Worm (Caenorhabditis elegans) whole organism, young adult: Measurements from ENCODE around the gene T10B5.10.

Source experiments
- B0019.2 ChIP-seq: fragments of 200-800 bp; sonication (Bioruptor generic); conservative IDR thresholded peaks from 2 replicates; pipeline ENCODE4 v1.3.6; 2022; ENCODE audit warnings: missing genetic modification reagents, missing genetic modification characterization, missing compliant biosample characterization
- F33H1.4 ChIP-seq: fragments of 200-800 bp; sonication (Bioruptor generic); IDR thresholded peaks from 2 replicates; pipeline ENCODE4 v1.3.6; 2022; ENCODE audit warnings: missing genetic modification reagents, missing genetic modification characterization, missing compliant biosample characterization
- F57A8.1 ChIP-seq: fragments of 200-800 bp; sonication (Bioruptor generic); optimal IDR thresholded peaks from 2 replicates; lab custom pipeline; 2018; ENCODE audit warnings: mild to moderate bottlenecking, missing genetic modification characterization, moderate library complexity, missing compliant biosample characterization
- ama-1 ChIP-seq, 3 experiments: fragments of 150-350 bp in 1 of 3; sonication (generic microtip) in 2 of 3; optimal IDR thresholded peaks; 2 replicates each; lab custom pipeline; 2014 to 2018; ENCODE audit warnings: missing biosample characterization in 2 of 3, missing genetic modification characterization in 2 of 3, missing genetic modification reagents in 2 of 3
- dpff-1 ChIP-seq: sonication (generic microtip); optimal IDR thresholded peaks from 2 replicates; lab custom pipeline; 2017; ENCODE audit warnings: mild to moderate bottlenecking, missing genetic modification characterization, missing compliant biosample characterization
- egl-18 ChIP-seq: fragments of 200-800 bp; sonication (Bioruptor generic); IDR thresholded peaks from 2 replicates; pipeline ENCODE4 v1.3.6; 2022; ENCODE audit warnings: missing genetic modification reagents, missing genetic modification characterization, missing compliant biosample characterization
- nhr-90 ChIP-seq: sonication (generic microtip); optimal IDR thresholded peaks from 2 replicates; lab custom pipeline; 2016; ENCODE audit warnings: missing genotype, mild to moderate bottlenecking, missing genetic modification characterization, missing compliant biosample characterization
- snpc-1.3 ChIP-seq: sonication (generic microtip); optimal IDR thresholded peaks from 2 replicates; lab custom pipeline; 2017; ENCODE audit warnings: missing genetic modification characterization, mild to moderate bottlenecking, missing compliant biosample characterization, antibody characterized with exemption, moderate library complexity, missing genotype, missing genetic modification reagents; ENCODE audit not compliant: insufficient read depth

- TF ChIP-seq snpc-1.3 (tag; lab: Kevin White, UChicago) (no peak), ama-1 (optimal IDR thresholded peaks at IDR 0.05; lab: Kevin White, UChicago) (peak; percentile 3), ama-1 (GFP tag; optimal IDR thresholded peaks at IDR 0.05; lab: Kevin White, UChicago) (no peak), B0019.2 (GFP tag; lab: Robert Waterston, UW) (no peak), F57A8.1 (GFP tag; lab: Kevin White, UChicago) (no peak), F33H1.4 (no peak), egl-18 (GFP tag; lab: Robert Waterston, UW) (no peak), dpff-1 (tag; lab: Kevin White, UChicago) (no peak), nhr-90 (no peak)
Observed at ce11 chrV:1804645-1805559, 51.2 kb downstream of the T10B5.10 start, which contains the start of the genes hsp-16.2 and hsp-16.41.
